Worm (Caenorhabditis elegans): ENCODE measurements around the gene str-37.

Gene str-37

DNA sequence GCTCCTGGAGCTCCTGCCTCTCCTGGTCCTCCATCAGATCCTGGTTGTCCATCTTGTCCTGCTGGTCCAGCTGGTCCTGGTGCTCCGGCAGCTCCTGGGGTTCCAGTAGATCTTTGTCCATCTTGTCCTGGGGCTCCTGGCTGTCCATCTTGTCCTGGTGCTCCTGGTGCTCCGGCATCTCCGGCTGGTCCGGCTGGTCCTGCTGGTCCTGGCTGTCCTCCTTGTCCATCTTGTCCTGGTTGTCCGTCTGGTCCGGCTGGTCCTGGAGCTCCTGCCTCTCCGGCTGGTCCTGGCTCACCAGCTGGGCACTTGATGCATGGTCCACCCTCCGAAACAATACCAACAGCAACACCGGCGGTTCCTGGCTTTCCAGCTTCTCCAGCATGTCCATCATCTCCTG is 10.3 kb upstream of the str-37 start:
- TF ChIP-seq egrh-3 (GFP tag; IDR thresholded peaks at IDR 0.05): peak; percentile 93
- TF ChIP-seq dox-1 (GFP tag; IDR thresholded peaks at IDR 0.05): 0 out of 2 replicates have a peak, but pooled peaks have one; percentile 38
- TF ChIP-seq ztf-25 (GFP tag; IDR thresholded peaks at IDR 0.05): 0 out of 2 replicates have a peak, but pooled peaks have one; percentile 38
- 0 out of 2 replicates have a peak, but pooled peaks have one; percentile 83 for TF ChIP-seq F37B4.10 (GFP tag; IDR thresholded peaks at IDR 0.05)

- no peak for TF ChIP-seq efl-1 (GFP tag; optimal IDR thresholded peaks at IDR 0.05)
- TF ChIP-seq Y56A3A.18 (GFP tag; IDR thresholded peaks at IDR 0.05): no peak
- no peak for TF ChIP-seq xnd-1 (tag; optimal IDR thresholded peaks at IDR 0.05)
- TF ChIP-seq rec-8 (tag; optimal IDR thresholded peaks at IDR 0.05): no peak
- no peak for TF ChIP-seq cebp-2 (GFP tag; IDR thresholded peaks at IDR 0.05)
- no peak for TF ChIP-seq attf-3 (GFP tag; conservative IDR thresholded peaks at IDR 0.05)
- no peak for TF ChIP-seq ccch-3 (GFP tag; optimal IDR thresholded peaks at IDR 0.05)
- TF ChIP-seq ceh-27 (GFP tag; optimal IDR thresholded peaks at IDR 0.05): no peak
- no peak for TF ChIP-seq B0019.2 (GFP tag; conservative IDR thresholded peaks at IDR 0.05)
- no peak for TF ChIP-seq mes-4 (tag; optimal IDR thresholded peaks at IDR 0.05)
Observed at ce11 chrV:13317911-13318502, 9.6 kb upstream of the str-37 start, which contains the start of the genes col-161 and srh-18. TSS of gene col-161 (minus strand) at chrV:13318011. TSS of gene srh-18 (plus strand) at chrV:13318452.

- TF ChIP-seq mes-4 (tag; optimal IDR thresholded peaks at IDR 0.05) (no peak), ceh-58 (GFP tag; IDR thresholded peaks at IDR 0.05) (no peak), aptf-2 (GFP tag; conservative IDR thresholded peaks at IDR 0.05) (no peak), ZK185.1 (tag; optimal IDR thresholded peaks at IDR 0.05; ENCODE audit: poor library complexity, severe bottlenecking) (no peak), ztf-18 (tag; optimal IDR thresholded peaks at IDR 0.05) (no peak), T26A5.8 (tag; optimal IDR thresholded peaks at IDR 0.05) (no peak), K12H6.12 (tag; optimal IDR thresholded peaks at IDR 0.05) (no peak)
Observed at ce11 chrV:13320676-13321075, 6.9 kb upstream of the str-37 start, which contains the start of gene srh-15. TSS of gene srh-15 (plus strand) at chrV:13320976.

- no peak for TF ChIP-seq cebp-1 (GFP tag; IDR thresholded peaks at IDR 0.05)
- TF ChIP-seq cebp-1 (tag; optimal IDR thresholded peaks at IDR 0.05): no peak
- TF ChIP-seq mes-4 (tag; optimal IDR thresholded peaks at IDR 0.05): no peak
- TF ChIP-seq T26A5.8 (tag; optimal IDR thresholded peaks at IDR 0.05): no peak
- no peak for TF ChIP-seq sptf-2 (GFP tag; optimal IDR thresholded peaks at IDR 0.05)
- TF ChIP-seq nhr-80 (tag; optimal IDR thresholded peaks at IDR 0.05): peak; percentile 32
Observed at ce11 chrV:13324933-13325760, 2.4 kb upstream of the str-37 start, which contains the start of gene C50B6.7. TSS of gene C50B6.7 (minus strand) at chrV:13324983.

DNA sequence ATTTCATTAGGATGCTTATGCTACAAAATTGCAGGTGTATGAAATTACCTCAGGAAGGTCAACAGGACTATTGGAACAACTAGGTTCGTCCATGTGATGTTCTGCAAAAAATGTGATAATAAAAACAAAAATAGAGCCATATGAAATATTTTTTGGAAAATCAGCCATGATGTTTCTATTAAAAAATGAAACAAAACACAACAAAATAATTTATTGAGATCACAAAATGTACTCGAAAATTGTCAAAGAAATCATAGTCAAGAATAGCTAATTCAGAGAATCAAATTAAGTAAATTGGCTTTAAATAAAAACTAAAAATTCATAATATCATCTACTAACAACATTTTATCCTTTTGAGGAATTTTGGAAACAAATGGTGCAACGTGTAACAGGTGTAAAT is 3.4 kb downstream of the str-37 start, which contains the start of gene nhr-129:
Gene nhr-129, minus strand, starts transcription at position 101 of the 400 bp plus-strand sequence.
- no peak for TF ChIP-seq ets-4 (GFP tag; optimal IDR thresholded peaks at IDR 0.05)

ce11 chrV:13333386-13334180 is 6.0 kb downstream of the str-37 start, which contains the start of gene nhr-168:
TSS of gene nhr-168 (minus strand) at chrV:13333871.
- TF ChIP-seq attf-6 (GFP tag; IDR thresholded peaks at IDR 0.05) (no peak), ztf-28 (GFP tag; IDR thresholded peaks at IDR 0.05) (no peak), madf-10 (tag; optimal IDR thresholded peaks at IDR 0.05) (no peak), nhr-80 (tag; optimal IDR thresholded peaks at IDR 0.05) (peak; percentile 62), tbx-9 (tag; optimal IDR thresholded peaks at IDR 0.05; ENCODE audit: borderline replicate concordance) (no peak), cebp-1 (GFP tag; IDR thresholded peaks at IDR 0.05) (no peak), cebp-1 (tag; optimal IDR thresholded peaks at IDR 0.05) (no peak), D2030.7 (GFP tag; IDR thresholded peaks at IDR 0.05) (no peak), pbrm-1 (GFP tag; IDR thresholded peaks at IDR 0.05) (no peak), efl-1 (GFP tag; optimal IDR thresholded peaks at IDR 0.05) (no peak)
